Worm (Caenorhabditis elegans) whole organism, L4 larva: ENCODE measurements around the gene nhr-26.

Experiments used
- D1046.2 ChIP-seq: fragments of 200-800 bp; sonication (Bioruptor generic); IDR thresholded peaks from 2 replicates; pipeline ENCODE4 v1.3.6; 2022; ENCODE audit warnings: missing genetic modification characterization, missing compliant biosample characterization
- F37D6.2 ChIP-seq: sonication (generic microtip); optimal IDR thresholded peaks from 2 replicates; lab custom pipeline; 2016; ENCODE audit warnings: mild to moderate bottlenecking, missing genetic modification characterization, missing compliant biosample characterization
- R02D3.7 ChIP-seq: fragments of 150-350 bp; sonication (generic microtip); optimal IDR thresholded peaks from 3 replicates; lab custom pipeline; 2014; ENCODE audit warnings: missing biosample characterization, missing genetic modification characterization
- T20F7.1 ChIP-seq: fragments of 200-800 bp; sonication (Bioruptor generic); optimal IDR thresholded peaks from 2 replicates; lab custom pipeline; 2018; ENCODE audit warnings: mild to moderate bottlenecking, missing genetic modification characterization, missing compliant biosample characterization
- Y48G9A.11 ChIP-seq: fragments of 200-800 bp; sonication (Bioruptor generic); IDR thresholded peaks from 2 replicates; pipeline ENCODE4 v1.3.6; 2022; ENCODE audit warnings: missing genetic modification reagents, missing genetic modification characterization, missing compliant biosample characterization
- Y75B8A.6 ChIP-seq: fragments of 200-800 bp; sonication (Bioruptor generic); IDR thresholded peaks from 2 replicates; pipeline ENCODE4 v1.3.6; 2022; ENCODE audit warnings: missing genetic modification reagents, missing genetic modification characterization, missing compliant biosample characterization
- ZK337.2 ChIP-seq: fragments of 200-800 bp; sonication (Bioruptor generic); IDR thresholded peaks from 2 replicates; pipeline ENCODE4 v1.3.6; 2022; ENCODE audit warnings: missing genetic modification reagents, missing genetic modification characterization, missing compliant biosample characterization
- ZK546.5 ChIP-seq, 2 experiments: sonication (generic microtip); optimal IDR thresholded peaks; 2 replicates each; lab custom pipeline; 2017; ENCODE audit warnings: missing biosample characterization in 2 of 2, missing genetic modification characterization in 2 of 2
- aha-1 ChIP-seq: fragments of 150-350 bp; peaks from one replicate; lab custom pipeline; 2014; ENCODE audit warnings: missing biosample characterization, missing genetic modification characterization
- ceh-32 ChIP-seq: sonication (generic microtip); optimal IDR thresholded peaks from 2 replicates; lab custom pipeline; 2016; ENCODE audit warnings: mild to moderate bottlenecking, missing genetic modification characterization, missing compliant biosample characterization; ENCODE audit not compliant: poor library complexity
- ceh-82 ChIP-seq: sonication (generic microtip); optimal IDR thresholded peaks from 2 replicates; lab custom pipeline; 2017; ENCODE audit warnings: missing biosample characterization, missing genetic modification characterization
- ces-1 ChIP-seq: fragments of 150-350 bp; sonication (generic microtip); optimal IDR thresholded peaks from 4 replicates; lab custom pipeline; 2014; ENCODE audit warnings: missing biosample characterization, missing genetic modification reagents, missing genetic modification characterization
- dmd-6 ChIP-seq: fragments of 200-800 bp; sonication (Bioruptor generic); IDR thresholded peaks from 2 replicates; pipeline ENCODE4 v1.3.6; 2022; ENCODE audit warnings: missing genetic modification reagents, missing genetic modification characterization, missing compliant biosample characterization
- dmd-8 ChIP-seq: fragments of 200-800 bp; sonication (Bioruptor generic); IDR thresholded peaks from 2 replicates; pipeline ENCODE4 v1.3.6; 2022; ENCODE audit warnings: missing genetic modification characterization, missing compliant biosample characterization
- dmd-9 ChIP-seq: fragments of 200-800 bp; sonication (Bioruptor generic); IDR thresholded peaks from 2 replicates; pipeline ENCODE4 v1.3.6; 2022; ENCODE audit warnings: missing genetic modification reagents, missing genetic modification characterization, missing compliant biosample characterization
- dve-1 ChIP-seq: sonication (generic microtip); optimal IDR thresholded peaks from 2 replicates; lab custom pipeline; 2017; ENCODE audit warnings: antibody characterized with exemption, mild to moderate bottlenecking, missing genetic modification characterization, missing compliant biosample characterization; ENCODE audit not compliant: insufficient read depth
- egl-27 ChIP-seq: sonication (generic microtip); optimal IDR thresholded peaks from 3 replicates; lab custom pipeline; 2017; ENCODE audit warnings: missing biosample characterization, missing genetic modification reagents, missing genetic modification characterization
- egl-43 ChIP-seq: fragments of 200-800 bp; sonication (Bioruptor generic); IDR thresholded peaks from 2 replicates; pipeline ENCODE4 v1.3.6; 2022; ENCODE audit warnings: missing genetic modification reagents, missing genetic modification characterization, missing compliant biosample characterization
- hmg-1.1 ChIP-seq: fragments of 200-800 bp; sonication (Bioruptor generic); IDR thresholded peaks from 2 replicates; pipeline ENCODE4 v1.3.6; 2022; ENCODE audit warnings: missing genetic modification reagents, missing genetic modification characterization, missing compliant biosample characterization
- lim-7 ChIP-seq: fragments of 200-800 bp; sonication (Bioruptor generic); IDR thresholded peaks from 2 replicates; pipeline ENCODE4 v1.3.6; 2022; ENCODE audit warnings: missing genetic modification characterization, missing compliant biosample characterization
- lin-13 ChIP-seq: fragments of 150-350 bp; optimal IDR thresholded peaks from 2 replicates; lab custom pipeline; 2014; ENCODE audit warnings: missing biosample characterization, missing genetic modification reagents, missing genetic modification characterization
- lsy-2 ChIP-seq, 2 experiments: fragments of 150-350 bp in 1 of 2; sonication (generic microtip) in 1 of 2; optimal IDR thresholded peaks; 2 replicates each; lab custom pipeline; 2014 to 2017; ENCODE audit warnings: missing biosample characterization in 2 of 2, missing genetic modification characterization in 2 of 2
- madf-5 ChIP-seq, 2 experiments: fragments of 200-800 bp; sonication (Bioruptor generic); IDR thresholded peaks; 2 replicates each; pipeline ENCODE4 v1.3.6; 2022; ENCODE audit warnings: missing compliant biosample characterization in 2 of 2, missing genetic modification characterization in 2 of 2
- nhr-10 ChIP-seq: fragments of 150-350 bp; optimal IDR thresholded peaks from 2 replicates; lab custom pipeline; 2014; ENCODE audit warnings: missing biosample characterization, missing genetic modification characterization
- nhr-11 ChIP-seq: fragments of 150-350 bp; optimal IDR thresholded peaks from 2 replicates; lab custom pipeline; 2014; ENCODE audit warnings: missing biosample characterization, missing genetic modification characterization
- nhr-237 ChIP-seq: sonication (generic microtip); optimal IDR thresholded peaks from 2 replicates; lab custom pipeline; 2017; ENCODE audit warnings: missing biosample characterization, missing genetic modification characterization
- nhr-41 ChIP-seq: fragments of 200-800 bp; sonication (Bioruptor generic); IDR thresholded peaks from 2 replicates; pipeline ENCODE4 v1.3.6; 2022; ENCODE audit warnings: missing genetic modification reagents, missing genetic modification characterization, missing compliant biosample characterization
- nhr-42 ChIP-seq: fragments of 200-800 bp; sonication (Bioruptor generic); IDR thresholded peaks from 2 replicates; pipeline ENCODE4 v1.3.6; 2022; ENCODE audit warnings: missing genetic modification characterization, missing compliant biosample characterization
- nhr-76 ChIP-seq: fragments of 150-350 bp; optimal IDR thresholded peaks from 2 replicates; lab custom pipeline; 2014; ENCODE audit warnings: missing biosample characterization, missing genetic modification characterization
- nhr-77 ChIP-seq: fragments of 150-350 bp; optimal IDR thresholded peaks from 2 replicates; lab custom pipeline; 2014; ENCODE audit warnings: missing biosample characterization, missing genetic modification characterization
- pqm-1 ChIP-seq: sonication (generic microtip); optimal IDR thresholded peaks from 2 replicates; lab custom pipeline; 2017; ENCODE audit warnings: missing biosample characterization, missing genetic modification characterization
- rbr-2 ChIP-seq: sonication (generic microtip); optimal IDR thresholded peaks from 2 replicates; lab custom pipeline; 2016; ENCODE audit warnings: missing genotype, missing genetic modification characterization, missing compliant biosample characterization
- saeg-2 ChIP-seq: fragments of 200-800 bp; sonication (Bioruptor generic); IDR thresholded peaks from 2 replicates; pipeline ENCODE4 v1.3.6; 2022; ENCODE audit warnings: missing genetic modification reagents, missing genetic modification characterization, missing compliant biosample characterization
- spr-1 ChIP-seq: sonication (generic microtip); optimal IDR thresholded peaks from 2 replicates; lab custom pipeline; 2016; ENCODE audit warnings: mild to moderate bottlenecking, missing genetic modification characterization, missing compliant biosample characterization
- spr-3 ChIP-seq: fragments of 200-800 bp; sonication (Bioruptor generic); optimal IDR thresholded peaks from 2 replicates; lab custom pipeline; 2018; ENCODE audit warnings: mild to moderate bottlenecking, missing genetic modification characterization, missing compliant biosample characterization
- tra-1 ChIP-seq: fragments of 200-800 bp; sonication (Bioruptor generic); IDR thresholded peaks from 2 replicates; pipeline ENCODE4 v1.3.6; 2022; ENCODE audit warnings: missing genetic modification reagents, missing genetic modification characterization, missing compliant biosample characterization
- unc-39 ChIP-seq: sonication (generic microtip); optimal IDR thresholded peaks from 2 replicates; lab custom pipeline; 2017; ENCODE audit warnings: missing biosample characterization, missing genetic modification characterization
- zag-1 ChIP-seq: fragments of 150-350 bp; optimal IDR thresholded peaks from 2 replicates; lab custom pipeline; 2014; ENCODE audit warnings: missing biosample characterization, missing genetic modification characterization
- zip-2 ChIP-seq: fragments of 150-350 bp; optimal IDR thresholded peaks from 2 replicates; lab custom pipeline; 2014; ENCODE audit warnings: missing biosample characterization, missing genetic modification characterization

nhr-26 gene

ce11 chrX:12702713-12703112 is 2.4 kb upstream of the nhr-26 start:
- TF ChIP-seq ces-1 (GFP tag; lab: Kevin White, UChicago) (no peak), spr-1 (tag; lab: Kevin White, UChicago) (no peak), lim-7 (GFP tag; lab: Robert Waterston, UW) (no peak), zag-1 (tag; lab: Kevin White, UChicago) (no peak), D1046.2 (GFP tag; lab: Robert Waterston, UW) (no peak), tra-1 (GFP tag; lab: Robert Waterston, UW) (no peak), ZK337.2 (GFP tag; lab: Robert Waterston, UW) (no peak), lin-13 (GFP tag; lab: Kevin White, UChicago) (no peak), unc-39 (tag; lab: Kevin White, UChicago) (no peak), zip-2 (no peak), nhr-41 (GFP tag; lab: Robert Waterston, UW) (no peak), dmd-8 (GFP tag; lab: Robert Waterston, UW) (no peak), nhr-10 (tag; lab: Kevin White, UChicago) (no peak), dve-1 (tag; lab: Kevin White, UChicago) (no peak), saeg-2 (GFP tag; lab: Robert Waterston, UW) (no peak), dmd-9 (GFP tag; lab: Robert Waterston, UW) (no peak), Y75B8A.6 (GFP tag; lab: Robert Waterston, UW) (no peak), egl-43 (GFP tag; lab: Robert Waterston, UW) (no peak), egl-27 (tag; lab: Kevin White, UChicago) (no peak), madf-5 (GFP tag; IDR thresholded peaks at IDR 0.05; lab: Robert Waterston, UW) (no peak)

DNA sequence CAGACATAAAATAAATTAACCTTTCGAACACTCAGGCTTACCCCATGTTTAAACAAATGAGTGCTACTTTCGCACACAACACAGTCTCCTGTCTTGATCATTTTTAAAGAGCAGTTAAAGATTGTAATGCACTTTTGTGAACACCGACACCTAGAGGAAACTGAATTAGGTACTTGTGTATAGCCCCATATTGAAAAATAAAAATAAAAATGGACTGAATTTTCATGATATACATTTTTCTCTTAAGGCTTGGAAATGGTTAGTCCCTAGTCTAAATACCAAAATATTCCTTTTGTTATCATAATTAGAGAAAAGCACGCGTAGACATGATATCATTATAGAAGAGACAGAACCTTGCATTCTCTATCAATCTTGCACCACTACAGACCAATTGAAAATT is 1.7 kb upstream of the nhr-26 start, which contains the start of gene nhr-214:
Gene nhr-214, minus strand, starts transcription at position 101 of the 400 bp plus-strand sequence.
- TF ChIP-seq nhr-11 = no peak
- TF ChIP-seq nhr-76 (tag; lab: Kevin White, UChicago) = no peak
- TF ChIP-seq T20F7.1 (GFP tag; lab: Kevin White, UChicago) = no peak
- no peak for TF ChIP-seq Y75B8A.6 (GFP tag; lab: Robert Waterston, UW)
- no peak for TF ChIP-seq R02D3.7 (tag; lab: Kevin White, UChicago)
- no peak for TF ChIP-seq nhr-237 (tag; lab: Kevin White, UChicago)
- no peak for TF ChIP-seq ceh-32 (tag; lab: Kevin White, UChicago)
- TF ChIP-seq nhr-42 (GFP tag; lab: Robert Waterston, UW) = no peak
- no peak for TF ChIP-seq Y48G9A.11 (GFP tag; lab: Robert Waterston, UW)
- no peak for TF ChIP-seq nhr-10 (tag; lab: Kevin White, UChicago)
- no peak for TF ChIP-seq madf-5 (GFP tag; IDR thresholded peaks at IDR 0.05; lab: Robert Waterston, UW)
- TF ChIP-seq dmd-6 (GFP tag; lab: Robert Waterston, UW) = no peak
- no peak for TF ChIP-seq nhr-77 (tag; lab: Kevin White, UChicago)
- TF ChIP-seq pqm-1 (tag; lab: Kevin White, UChicago) = no peak
- no peak for TF ChIP-seq ces-1 (GFP tag; lab: Kevin White, UChicago)
- no peak for TF ChIP-seq ZK337.2 (GFP tag; lab: Robert Waterston, UW)

DNA sequence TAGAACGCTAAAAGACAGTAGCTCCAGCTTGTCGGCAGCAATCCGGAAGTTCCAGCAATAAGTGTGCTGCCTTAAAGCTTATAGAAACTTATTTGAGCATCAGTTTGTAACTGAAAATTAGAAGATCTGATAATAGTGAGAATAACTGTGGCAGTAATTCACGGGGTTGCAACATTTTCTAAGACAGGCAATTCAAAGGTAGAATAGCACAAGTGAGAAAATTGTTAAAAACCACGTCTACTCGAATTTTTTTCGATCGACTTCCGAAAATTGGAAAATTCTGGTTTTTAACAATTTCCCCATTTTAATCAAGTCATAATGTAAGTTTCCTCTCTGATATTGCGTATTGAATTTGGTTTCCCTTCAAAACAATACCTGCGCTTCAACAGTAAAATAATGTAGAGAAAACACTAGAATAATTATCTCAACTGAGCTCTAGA is 7.1 kb downstream of the nhr-26 start:
- TF ChIP-seq aha-1 (tag; lab: Kevin White, UChicago) = peak; percentile 66
- TF ChIP-seq ceh-82 (tag; lab: Kevin White, UChicago) = no peak
- peak in 1 of 2 experiments; percentile 0 for TF ChIP-seq lsy-2 (tag; optimal IDR thresholded peaks at IDR 0.05; lab: Kevin White, UChicago)
- no peak for TF ChIP-seq hmg-1.1 (GFP tag; lab: Robert Waterston, UW)
- TF ChIP-seq nhr-42 (GFP tag; lab: Robert Waterston, UW) = 0 out of 2 replicates have a peak, but pooled peaks have one; percentile 45
- no peak for TF ChIP-seq spr-3 (GFP tag; lab: Kevin White, UChicago)
- peak in 1 of 2 experiments; percentile 24 for TF ChIP-seq ZK546.5 (tag; optimal IDR thresholded peaks at IDR 0.05; lab: Kevin White, UChicago)
- peak; percentile 48 for TF ChIP-seq F37D6.2
- peak; percentile 3 for TF ChIP-seq rbr-2 (tag; lab: Kevin White, UChicago)
